Worm (Caenorhabditis elegans) whole organism, young adult: Measurements from ENCODE around the gene srg-11.
A peak's percentile ranks its signal among the peaks of the same experiment; 100 is the strongest.

Experiments
- F37B4.10 ChIP-seq: fragments of 200-800 bp; sonication (Bioruptor generic); IDR thresholded peaks from 2 replicates; pipeline ENCODE4 v1.3.6; 2022; ENCODE audit warnings: missing genetic modification characterization, missing compliant biosample characterization
- attf-6 ChIP-seq: fragments of 200-800 bp; sonication (Bioruptor generic); IDR thresholded peaks from 2 replicates; pipeline ENCODE4 v1.3.6; 2022; ENCODE audit warnings: missing genetic modification reagents, missing genetic modification characterization, missing compliant biosample characterization
- efl-1 ChIP-seq: fragments of 150-350 bp; optimal IDR thresholded peaks from 2 replicates; lab custom pipeline; 2014; ENCODE audit warnings: missing biosample characterization, missing genetic modification reagents, missing genetic modification characterization
- mel-28 ChIP-seq: sonication (generic microtip); optimal IDR thresholded peaks from 2 replicates; lab custom pipeline; 2016; ENCODE audit warnings: borderline replicate concordance, mild to moderate bottlenecking, missing genetic modification characterization, missing compliant biosample characterization
- nhr-80 ChIP-seq: sonication (generic microtip); optimal IDR thresholded peaks from 2 replicates; lab custom pipeline; 2016; ENCODE audit warnings: missing genetic modification characterization, missing compliant biosample characterization
- nhr-90 ChIP-seq: sonication (generic microtip); optimal IDR thresholded peaks from 2 replicates; lab custom pipeline; 2016; ENCODE audit warnings: missing genotype, mild to moderate bottlenecking, missing genetic modification characterization, missing compliant biosample characterization
- pha-4 ChIP-seq: fragments of 150-350 bp; sonication (generic microtip); optimal IDR thresholded peaks from 2 replicates; lab custom pipeline; 2014; ENCODE audit warnings: missing biosample characterization, missing genetic modification reagents, missing genetic modification characterization
- unc-62 ChIP-seq: fragments of 150-350 bp; optimal IDR thresholded peaks from 2 replicates; lab custom pipeline; 2014; ENCODE audit warnings: missing biosample characterization, missing genetic modification reagents, missing genetic modification characterization

DNA sequence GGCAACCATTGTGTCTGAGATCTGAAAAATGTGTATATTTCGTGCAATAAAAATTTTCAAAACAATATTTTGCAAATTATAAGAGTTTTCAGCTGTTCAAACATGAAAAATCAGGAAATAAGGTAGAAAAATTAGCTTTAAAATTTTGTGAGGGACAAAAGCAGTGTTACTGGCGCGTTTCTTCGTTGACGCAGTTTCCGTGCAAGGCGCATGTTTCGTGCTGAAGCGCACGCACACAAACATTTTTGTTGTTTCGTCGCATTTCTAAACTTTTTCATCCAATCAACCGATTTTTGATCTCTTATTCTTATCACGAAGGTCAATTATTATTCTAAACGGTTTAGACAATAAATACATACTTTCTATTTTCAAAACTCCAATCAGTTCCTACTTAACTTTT, 13.5 kb downstream of the srg-11 start, which contains the start of gene nifk-1:
- TF ChIP-seq pha-4 (tag; lab: Kevin White, UChicago), result no peak
- TF ChIP-seq efl-1 (GFP tag; lab: Kevin White, UChicago), result peak; percentile 56
- no peak for TF ChIP-seq unc-62 (GFP tag; lab: Kevin White, UChicago)
- TF ChIP-seq attf-6, result no peak
- TF ChIP-seq nhr-80 (tag; lab: Kevin White, UChicago), result peak; percentile 79
- TF ChIP-seq F37B4.10 (GFP tag; lab: Robert Waterston, UW), result no peak
- no peak for TF ChIP-seq mel-28 (tag; lab: Kevin White, UChicago)
- no peak for TF ChIP-seq nhr-90 (tag; lab: Kevin White, UChicago)
